Worm (Caenorhabditis elegans) whole organism, young adult: ENCODE results near the gene srxa-13.

Experiments used
- B0019.2 ChIP-seq: fragments of 200-800 bp; sonication (Bioruptor generic); conservative IDR thresholded peaks from 2 replicates; pipeline ENCODE4 v1.3.6; 2022; ENCODE audit warnings: missing genetic modification reagents, missing genetic modification characterization, missing compliant biosample characterization
- B0261.1 ChIP-seq: sonication (generic microtip); optimal IDR thresholded peaks from 2 replicates; lab custom pipeline; 2016; ENCODE audit warnings: mild to moderate bottlenecking, missing genetic modification characterization, moderate library complexity, missing compliant biosample characterization
- D2030.7 ChIP-seq: fragments of 200-800 bp; sonication (Bioruptor generic); IDR thresholded peaks from 2 replicates; pipeline ENCODE4 v1.3.6; 2022; ENCODE audit warnings: missing genetic modification reagents, missing genetic modification characterization, missing compliant biosample characterization
- F22D6.2 ChIP-seq: sonication (generic microtip); optimal IDR thresholded peaks from 2 replicates; lab custom pipeline; 2016; ENCODE audit warnings: mild to moderate bottlenecking, missing genetic modification characterization, missing compliant biosample characterization
- F33H1.4 ChIP-seq: fragments of 200-800 bp; sonication (Bioruptor generic); IDR thresholded peaks from 2 replicates; pipeline ENCODE4 v1.3.6; 2022; ENCODE audit warnings: missing genetic modification reagents, missing genetic modification characterization, missing compliant biosample characterization
- F49E8.2 ChIP-seq: sonication (generic microtip); optimal IDR thresholded peaks from 3 replicates; lab custom pipeline; 2017; ENCODE audit warnings: missing genetic modification characterization, mild to moderate bottlenecking, missing compliant biosample characterization, antibody characterized with exemption, moderate library complexity; ENCODE audit not compliant: insufficient read depth
- F57C9.4 ChIP-seq: sonication (generic microtip); optimal IDR thresholded peaks from 2 replicates; lab custom pipeline; 2017; ENCODE audit warnings: mild to moderate bottlenecking, missing genetic modification characterization, missing compliant biosample characterization
- T07F8.4 ChIP-seq: sonication (generic microtip); optimal IDR thresholded peaks from 2 replicates; lab custom pipeline; 2016; ENCODE audit warnings: mild to moderate bottlenecking, missing genetic modification characterization, moderate library complexity, missing compliant biosample characterization
- Y53G8AR.9 ChIP-seq: fragments of 200-800 bp; sonication (Bioruptor generic); conservative IDR thresholded peaks from 2 replicates; pipeline ENCODE4 v1.3.6; 2022; ENCODE audit warnings: missing genetic modification reagents, missing genetic modification characterization, missing compliant biosample characterization
- Y56A3A.18 ChIP-seq: fragments of 200-800 bp; sonication (Bioruptor generic); IDR thresholded peaks from 2 replicates; pipeline ENCODE4 v1.3.6; 2022; ENCODE audit warnings: missing genetic modification reagents, missing genetic modification characterization, missing compliant biosample characterization
- Y79H2A.3 ChIP-seq: fragments of 200-800 bp; sonication (Bioruptor generic); conservative IDR thresholded peaks from 2 replicates; pipeline ENCODE4 v1.3.6; 2022; ENCODE audit warnings: missing genetic modification reagents, missing genetic modification characterization, missing compliant biosample characterization
- aptf-2 ChIP-seq: fragments of 200-800 bp; sonication (Bioruptor generic); conservative IDR thresholded peaks from 2 replicates; pipeline ENCODE4 v1.3.6; 2022; ENCODE audit warnings: missing genetic modification reagents, missing genetic modification characterization, missing compliant biosample characterization
- atf-7 ChIP-seq: sonication (generic microtip); optimal IDR thresholded peaks from 2 replicates; lab custom pipeline; 2017; ENCODE audit warnings: mild to moderate bottlenecking, missing genetic modification characterization, missing compliant biosample characterization
- attf-6 ChIP-seq: fragments of 200-800 bp; sonication (Bioruptor generic); IDR thresholded peaks from 2 replicates; pipeline ENCODE4 v1.3.6; 2022; ENCODE audit warnings: missing genetic modification reagents, missing genetic modification characterization, missing compliant biosample characterization
- bed-1 ChIP-seq: fragments of 200-800 bp; sonication (Bioruptor generic); IDR thresholded peaks from 2 replicates; pipeline ENCODE4 v1.3.6; 2022; ENCODE audit warnings: missing genetic modification reagents, missing genetic modification characterization, missing compliant biosample characterization
- die-1 ChIP-seq: sonication (generic microtip); optimal IDR thresholded peaks from 2 replicates; lab custom pipeline; 2016; ENCODE audit warnings: missing genotype, mild to moderate bottlenecking, missing genetic modification characterization, missing compliant biosample characterization
- efl-1 ChIP-seq: fragments of 150-350 bp; optimal IDR thresholded peaks from 2 replicates; lab custom pipeline; 2014; ENCODE audit warnings: missing biosample characterization, missing genetic modification reagents, missing genetic modification characterization
- ekl-4 ChIP-seq: fragments of 200-800 bp; sonication (Bioruptor generic); IDR thresholded peaks from 2 replicates; pipeline ENCODE4 v1.3.6; 2022; ENCODE audit warnings: missing genetic modification reagents, missing genetic modification characterization, missing compliant biosample characterization
- gei-17 ChIP-seq: fragments of 200-800 bp; sonication (Bioruptor generic); optimal IDR thresholded peaks from 2 replicates; lab custom pipeline; 2018; ENCODE audit warnings: mild to moderate bottlenecking, missing genetic modification characterization, missing compliant biosample characterization
- hmg-20 ChIP-seq: fragments of 200-800 bp; sonication (Bioruptor generic); IDR thresholded peaks from 2 replicates; pipeline ENCODE4 v1.3.6; 2022; ENCODE audit warnings: missing genetic modification reagents, missing genetic modification characterization, missing compliant biosample characterization
- lag-1 ChIP-seq: fragments of 200-800 bp; sonication (Bioruptor generic); IDR thresholded peaks from 2 replicates; pipeline ENCODE4 v1.3.6; 2022; ENCODE audit warnings: missing genetic modification reagents, missing genetic modification characterization, missing compliant biosample characterization
- lin-35 ChIP-seq, 3 experiments: fragments of 150-350 bp in 2 of 3; sonication (generic microtip) in 1 of 3; optimal IDR thresholded peaks; 2 replicates each; lab custom pipeline; 2014 to 2018; ENCODE audit warnings: missing biosample characterization in 3 of 3, missing genetic modification characterization in 3 of 3, missing genetic modification reagents in 3 of 3
- madf-6 ChIP-seq: fragments of 200-800 bp; sonication (Bioruptor generic); IDR thresholded peaks from 2 replicates; pipeline ENCODE4 v1.3.6; 2022; ENCODE audit warnings: missing genetic modification reagents, missing genetic modification characterization, missing compliant biosample characterization
- madf-8 ChIP-seq: fragments of 200-800 bp; sonication (Bioruptor generic); conservative IDR thresholded peaks from 2 replicates; pipeline ENCODE4 v1.3.6; 2022; ENCODE audit warnings: missing genetic modification reagents, missing genetic modification characterization, missing compliant biosample characterization
- mel-28 ChIP-seq: sonication (generic microtip); optimal IDR thresholded peaks from 2 replicates; lab custom pipeline; 2016; ENCODE audit warnings: borderline replicate concordance, mild to moderate bottlenecking, missing genetic modification characterization, missing compliant biosample characterization
- rcor-1 ChIP-seq: fragments of 200-800 bp; sonication (Bioruptor generic); IDR thresholded peaks from 2 replicates; pipeline ENCODE4 v1.3.6; 2022; ENCODE audit warnings: missing genetic modification reagents, missing genetic modification characterization, missing compliant biosample characterization
- snpc-3.4 ChIP-seq: sonication (generic microtip); optimal IDR thresholded peaks from 2 replicates; lab custom pipeline; 2017; ENCODE audit warnings: missing genetic modification characterization, mild to moderate bottlenecking, missing compliant biosample characterization, antibody characterized with exemption, moderate library complexity, missing genotype, missing genetic modification reagents
- snpc-4 ChIP-seq, 5 experiments: fragments of 150-350 bp in 1 of 5; sonication (generic microtip) in 4 of 5; optimal IDR thresholded peaks; 2 replicates each; lab custom pipeline; 2014 to 2018; ENCODE audit warnings: missing genetic modification characterization in 5 of 5, missing biosample characterization in 3 of 5, antibody characterized with exemption in 2 of 5, mild to moderate bottlenecking in 2 of 5, missing compliant biosample characterization in 2 of 5, missing genotype in 2 of 5, moderate library complexity in 2 of 5, missing genetic modification reagents in 1 of 5
- tbp1 ChIP-seq: fragments of 200-800 bp; sonication (Bioruptor generic); optimal IDR thresholded peaks from 2 replicates; lab custom pipeline; 2018; ENCODE audit warnings: mild to moderate bottlenecking, missing genetic modification characterization, missing compliant biosample characterization
- xnd-1 ChIP-seq: sonication (generic microtip); optimal IDR thresholded peaks from 2 replicates; lab custom pipeline; 2016; ENCODE audit warnings: missing genotype, missing genetic modification reagents, missing genetic modification characterization, missing compliant biosample characterization
- zfh-2 ChIP-seq: fragments of 200-800 bp; sonication (Bioruptor generic); conservative IDR thresholded peaks from 2 replicates; pipeline ENCODE4 v1.3.6; 2022; ENCODE audit warnings: missing genetic modification reagents, missing genetic modification characterization, missing compliant biosample characterization
- ztf-18 ChIP-seq: sonication (generic microtip); optimal IDR thresholded peaks from 2 replicates; lab custom pipeline; 2016; ENCODE audit warnings: missing genotype, mild to moderate bottlenecking, missing genetic modification characterization, missing compliant biosample characterization
- ztf-3 ChIP-seq: fragments of 200-800 bp; sonication (Bioruptor generic); optimal IDR thresholded peaks from 2 replicates; lab custom pipeline; 2018; ENCODE audit warnings: mild to moderate bottlenecking, missing genetic modification characterization, missing compliant biosample characterization

Gene srxa-13

ce11 chrV:13923851-13924250 is 5.8 kb upstream of the srxa-13 start, which contains the start of gene srxa-11:
TSS of gene srxa-11 (plus strand) at chrV:13924151.
- no peak for TF ChIP-seq lag-1 (GFP tag; lab: Robert Waterston, UW)
- no peak for TF ChIP-seq F49E8.2
- TF ChIP-seq madf-6 (GFP tag; lab: Robert Waterston, UW): no peak
- TF ChIP-seq efl-1 (GFP tag; lab: Kevin White, UChicago): no peak

- TF ChIP-seq hmg-20 (GFP tag; lab: Robert Waterston, UW) (no peak), rcor-1 (GFP tag; lab: Robert Waterston, UW) (no peak), T07F8.4 (tag; lab: Kevin White, UChicago) (no peak)
These were observed 3.2 kb upstream of the srxa-13 start, which contains the start of gene srxa-12 for ce11 chrV:13926398-13926797. TSS of gene srxa-12 (plus strand) at chrV:13926698.

ce11 chrV:13931225-13931624 is 1.6 kb downstream of the srxa-13 start, which contains the start of gene C06B3.16:
TSS of gene C06B3.16 (plus strand) at chrV:13931525.
- TF ChIP-seq aptf-2 (GFP tag; lab: Robert Waterston, UW) (no peak), die-1 (no peak), atf-7 (tag; lab: Kevin White, UChicago) (no peak), tbp1 (GFP tag; lab: Kevin White, UChicago) (no peak), madf-8 (GFP tag; lab: Robert Waterston, UW) (no peak), ztf-18 (tag; lab: Kevin White, UChicago) (no peak)

ce11 chrV:13931952-13932351 is 2.3 kb downstream of the srxa-13 start:
- TF ChIP-seq ztf-3 (GFP tag; lab: Kevin White, UChicago) (no peak), xnd-1 (tag; lab: Kevin White, UChicago) (no peak), lin-35 (GFP tag; optimal IDR thresholded peaks at IDR 0.05; lab: Kevin White, UChicago) (no peak), F33H1.4 (GFP tag; lab: Robert Waterston, UW) (no peak), F22D6.2 (tag; lab: Kevin White, UChicago) (no peak)
- TF ChIP-seq, all 124 proteins: peak for 0

- TF ChIP-seq snpc-3.4 (no peak), F57C9.4 (tag; lab: Kevin White, UChicago) (no peak), B0261.1 (no peak), snpc-4 (GFP tag; optimal IDR thresholded peaks at IDR 0.05; lab: Kevin White, UChicago) (no peak), snpc-4 (tag; optimal IDR thresholded peaks at IDR 0.05; lab: Kevin White, UChicago) (no peak), Y53G8AR.9 (no peak), Y79H2A.3 (GFP tag; lab: Robert Waterston, UW) (no peak)
These were observed 4.9 kb downstream of the srxa-13 start, which contains the start of gene R10D12.1 for ce11 chrV:13934545-13934944. TSS of gene R10D12.1 (minus strand) at chrV:13934645.

ce11 chrV:13935423-13935822 is 5.8 kb downstream of the srxa-13 start:
- TF ChIP-seq D2030.7 (GFP tag; lab: Robert Waterston, UW) (no peak), bed-1 (no peak), B0019.2 (GFP tag; lab: Robert Waterston, UW) (no peak), B0261.1 (no peak), ekl-4 (GFP tag; lab: Robert Waterston, UW) (no peak), attf-6 (no peak), gei-17 (no peak), Y56A3A.18 (GFP tag; lab: Robert Waterston, UW) (no peak), tbp1 (GFP tag; lab: Kevin White, UChicago) (no peak), mel-28 (tag; lab: Kevin White, UChicago) (no peak), zfh-2 (GFP tag; lab: Robert Waterston, UW) (no peak)
- TF ChIP-seq, all 124 proteins: peak for 0
